Worm (Caenorhabditis elegans) whole organism, early embryonic: Measurements from ENCODE around the gene F59A7.2.

Experiments
- B0310.2 ChIP-seq: sonication (generic microtip); optimal IDR thresholded peaks from 2 replicates; lab custom pipeline; 2016; ENCODE audit warnings: mild to moderate bottlenecking, missing genetic modification characterization, missing compliant biosample characterization
- F13C5.2 ChIP-seq: sonication (generic microtip); optimal IDR thresholded peaks from 2 replicates; lab custom pipeline; 2017; ENCODE audit warnings: mild to moderate bottlenecking, missing genetic modification characterization, inconsistent platforms, missing compliant biosample characterization
- aly-1 ChIP-seq: sonication (generic microtip); optimal IDR thresholded peaks from 2 replicates; lab custom pipeline; 2016; ENCODE audit warnings: missing genetic modification characterization, missing compliant biosample characterization
- ama-1 ChIP-seq: fragments of 150-350 bp; optimal IDR thresholded peaks from 2 replicates; lab custom pipeline; 2014
- ceh-13 ChIP-seq: fragments of 200-800 bp; sonication (Bioruptor generic); optimal IDR thresholded peaks from 2 replicates; lab custom pipeline; 2018; ENCODE audit warnings: mild to moderate bottlenecking, missing genetic modification characterization, missing compliant biosample characterization
- ceh-36 ChIP-seq: sonication (generic microtip); optimal IDR thresholded peaks from 2 replicates; lab custom pipeline; 2016; ENCODE audit warnings: missing genetic modification characterization, inconsistent platforms, missing compliant biosample characterization
- ets-7 ChIP-seq: sonication (generic microtip); optimal IDR thresholded peaks from 2 replicates; lab custom pipeline; 2016; ENCODE audit warnings: missing genotype, missing genetic modification characterization, missing compliant biosample characterization
- flt-1 ChIP-seq: fragments of 200-800 bp; sonication (Bioruptor generic); IDR thresholded peaks from 2 replicates; pipeline ENCODE4 v1.3.6; 2022; ENCODE audit warnings: missing genetic modification characterization, missing compliant biosample characterization
- hmbx-1 ChIP-seq: sonication (generic microtip); optimal IDR thresholded peaks from 2 replicates; lab custom pipeline; 2016; ENCODE audit warnings: mild to moderate bottlenecking, missing genetic modification characterization, missing compliant biosample characterization
- hmg-4 ChIP-seq: fragments of 200-800 bp; sonication (Bioruptor generic); optimal IDR thresholded peaks from 2 replicates; lab custom pipeline; 2018; ENCODE audit warnings: mild to moderate bottlenecking, missing genetic modification characterization, missing compliant biosample characterization
- hnd-1 ChIP-seq: sonication (generic microtip); optimal IDR thresholded peaks from 2 replicates; lab custom pipeline; 2016; ENCODE audit warnings: missing genetic modification characterization, missing compliant biosample characterization
- pes-1 ChIP-seq: fragments of 200-800 bp; sonication (Bioruptor generic); IDR thresholded peaks from 2 replicates; pipeline ENCODE4 v1.3.6; 2022; ENCODE audit warnings: missing genetic modification reagents, missing genetic modification characterization, missing compliant biosample characterization
- scrt-1 ChIP-seq: fragments of 200-800 bp; sonication (Bioruptor generic); IDR thresholded peaks from 2 replicates; pipeline ENCODE4 v1.3.6; 2022; ENCODE audit warnings: missing genetic modification characterization, missing compliant biosample characterization
- sea-1 ChIP-seq: fragments of 200-800 bp; sonication (Bioruptor generic); conservative IDR thresholded peaks from 2 replicates; pipeline ENCODE4 v1.3.6; 2022; ENCODE audit warnings: missing genetic modification characterization, missing compliant biosample characterization
- tbx-11 ChIP-seq: fragments of 200-800 bp; sonication (Bioruptor generic); IDR thresholded peaks from 2 replicates; pipeline ENCODE4 v1.3.6; 2022; ENCODE audit warnings: missing genetic modification characterization, missing compliant biosample characterization
- tbx-37 ChIP-seq: fragments of 200-800 bp; sonication (Bioruptor generic); conservative IDR thresholded peaks from 2 replicates; pipeline ENCODE4 v1.3.6; 2022; ENCODE audit warnings: missing genetic modification reagents, missing genetic modification characterization, missing compliant biosample characterization
- tra-4 ChIP-seq: sonication (generic microtip); optimal IDR thresholded peaks from 2 replicates; lab custom pipeline; 2017; ENCODE audit warnings: missing genetic modification characterization, missing compliant biosample characterization

F59A7.2 gene

DNA sequence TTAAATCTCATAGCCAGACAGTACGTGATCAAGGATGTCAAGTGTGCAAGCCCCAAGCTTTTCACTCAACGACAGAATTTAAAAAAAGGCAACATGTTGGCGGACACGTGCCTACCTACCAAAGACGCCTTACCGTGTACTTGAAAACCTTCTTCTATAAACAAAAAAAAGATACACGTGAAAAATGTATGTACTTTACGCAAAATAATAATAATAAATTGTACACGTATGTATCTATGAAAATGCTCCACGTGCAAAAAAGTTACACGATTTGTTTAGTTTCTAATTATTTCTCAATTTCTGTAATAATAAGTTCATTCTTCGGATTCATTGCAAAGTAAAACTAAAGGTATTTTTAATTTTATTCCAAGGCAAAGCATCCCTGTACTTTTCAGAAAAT lies 11.7 kb downstream of the F59A7.2 start, which contains the start of gene cysl-4:
Gene cysl-4 (plus strand): TSS at position 301 of the 400 bp plus-strand sequence.
- TF ChIP-seq tbx-37 (no peak), hmbx-1 (tag; lab: Kevin White, UChicago) (no peak), ceh-36 (tag; lab: Kevin White, UChicago) (no peak), pes-1 (GFP tag; lab: Robert Waterston, UW) (no peak), hmg-4 (GFP tag; lab: Kevin White, UChicago) (no peak), tbx-11 (GFP tag; lab: Robert Waterston, UW) (no peak)

DNA sequence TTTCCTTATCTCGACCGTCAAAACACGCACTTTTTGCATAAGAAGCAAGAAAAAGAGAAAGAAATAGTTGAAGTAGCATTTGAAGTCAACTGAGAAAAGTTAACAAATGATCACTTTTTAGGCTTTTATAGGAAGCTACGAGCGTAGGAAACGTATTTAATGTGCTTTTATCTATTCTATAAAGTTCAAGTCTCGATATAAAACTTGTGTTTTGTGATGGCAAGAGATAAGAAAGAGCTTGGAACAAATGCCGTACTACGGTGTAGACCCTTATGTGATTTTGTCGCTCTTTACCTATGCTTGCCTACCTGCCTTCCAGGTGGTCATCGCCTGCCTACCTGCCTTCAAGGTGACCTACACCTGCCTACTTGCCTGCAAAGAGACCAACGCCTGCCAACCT lies 12.1 kb downstream of the F59A7.2 start, which contains the start of gene clec-206:
Gene clec-206 (minus strand): TSS at position 101 of the 400 bp plus-strand sequence.
- TF ChIP-seq pes-1 (GFP tag; lab: Robert Waterston, UW) (no peak), tbx-11 (GFP tag; lab: Robert Waterston, UW) (no peak), hnd-1 (tag; lab: Kevin White, UChicago) (no peak), ceh-13 (GFP tag; lab: Kevin White, UChicago) (no peak), hmbx-1 (tag; lab: Kevin White, UChicago) (no peak), aly-1 (no peak), tra-4 (no peak), ama-1 (lab: Kevin White, UChicago) (no peak), ets-7 (tag; lab: Kevin White, UChicago) (no peak), hmg-4 (GFP tag; lab: Kevin White, UChicago) (no peak), B0310.2 (tag; lab: Kevin White, UChicago) (no peak), F13C5.2 (tag; lab: Kevin White, UChicago) (no peak), flt-1 (GFP tag; lab: Robert Waterston, UW) (no peak), ceh-36 (tag; lab: Kevin White, UChicago) (no peak), sea-1 (no peak), scrt-1 (GFP tag; lab: Robert Waterston, UW) (no peak), tbx-37 (no peak)

DNA sequence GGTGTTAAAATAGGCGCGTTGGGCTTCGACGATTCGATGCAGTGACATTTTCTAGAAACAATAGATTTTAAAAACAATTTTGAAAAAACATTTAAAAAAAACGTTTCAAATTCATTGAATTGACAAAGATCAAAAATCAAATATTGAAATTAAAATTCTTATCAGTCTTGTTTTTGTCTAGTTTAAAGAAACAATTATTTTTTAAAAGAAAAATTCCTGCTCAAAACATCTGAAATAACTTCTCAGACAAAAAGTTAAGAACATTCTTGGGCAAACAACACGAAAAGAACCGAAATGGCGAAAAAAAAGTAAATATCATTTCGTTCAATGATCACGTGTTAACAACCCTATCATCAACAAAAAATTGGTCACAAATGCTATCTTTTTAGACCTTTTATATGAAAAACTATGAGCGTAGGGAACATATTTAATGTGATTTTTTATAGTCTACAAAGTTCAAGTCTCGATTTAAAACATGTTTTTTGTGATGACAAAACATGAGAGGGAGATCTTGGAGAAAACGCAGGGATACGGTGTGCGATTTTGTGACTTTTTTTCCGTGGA lies 16.7 kb downstream of the F59A7.2 start, which contains the start of gene alh-5:
Gene alh-5 (minus strand): TSS at position 51 of the 564 bp plus-strand sequence.
- TF ChIP-seq sea-1 (no peak), tbx-11 (GFP tag; lab: Robert Waterston, UW) (no peak), ets-7 (tag; lab: Kevin White, UChicago) (no peak), ceh-13 (GFP tag; lab: Kevin White, UChicago) (no peak), hmbx-1 (tag; lab: Kevin White, UChicago) (no peak), ama-1 (lab: Kevin White, UChicago) (no peak), ceh-36 (tag; lab: Kevin White, UChicago) (no peak), B0310.2 (tag; lab: Kevin White, UChicago) (no peak), aly-1 (no peak), F13C5.2 (tag; lab: Kevin White, UChicago) (no peak), flt-1 (GFP tag; lab: Robert Waterston, UW) (no peak), pes-1 (GFP tag; lab: Robert Waterston, UW) (no peak), tbx-37 (no peak), hmg-4 (GFP tag; lab: Kevin White, UChicago) (no peak), scrt-1 (GFP tag; lab: Robert Waterston, UW) (no peak), hnd-1 (tag; lab: Kevin White, UChicago) (no peak), tra-4 (no peak)

DNA sequence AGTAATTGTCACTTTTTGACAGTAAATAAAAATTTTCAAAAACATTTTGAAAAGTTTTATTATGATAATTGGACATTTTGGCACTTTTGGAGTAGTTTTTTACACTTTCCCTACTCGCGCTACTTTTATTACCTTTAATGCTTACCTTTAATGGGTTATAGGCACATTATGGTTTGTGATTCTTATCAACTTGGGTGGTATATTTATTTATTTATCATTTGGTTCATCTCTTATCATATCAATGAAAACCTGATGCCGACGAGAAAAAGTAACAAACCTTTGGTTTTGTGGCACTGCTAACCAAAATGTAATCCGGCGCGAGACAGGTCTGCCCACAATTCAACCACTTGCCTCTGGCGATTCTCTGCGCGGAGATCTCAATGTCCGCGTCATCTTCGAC lies 18.0 kb downstream of the F59A7.2 start:
- no peak for TF ChIP-seq ceh-13 (GFP tag; lab: Kevin White, UChicago)
- TF ChIP-seq hmg-4 (GFP tag; lab: Kevin White, UChicago): no peak
- no peak for TF ChIP-seq tra-4
- TF ChIP-seq tbx-37: no peak
- TF ChIP-seq ceh-36 (tag; lab: Kevin White, UChicago): no peak
- TF ChIP-seq sea-1: no peak

DNA sequence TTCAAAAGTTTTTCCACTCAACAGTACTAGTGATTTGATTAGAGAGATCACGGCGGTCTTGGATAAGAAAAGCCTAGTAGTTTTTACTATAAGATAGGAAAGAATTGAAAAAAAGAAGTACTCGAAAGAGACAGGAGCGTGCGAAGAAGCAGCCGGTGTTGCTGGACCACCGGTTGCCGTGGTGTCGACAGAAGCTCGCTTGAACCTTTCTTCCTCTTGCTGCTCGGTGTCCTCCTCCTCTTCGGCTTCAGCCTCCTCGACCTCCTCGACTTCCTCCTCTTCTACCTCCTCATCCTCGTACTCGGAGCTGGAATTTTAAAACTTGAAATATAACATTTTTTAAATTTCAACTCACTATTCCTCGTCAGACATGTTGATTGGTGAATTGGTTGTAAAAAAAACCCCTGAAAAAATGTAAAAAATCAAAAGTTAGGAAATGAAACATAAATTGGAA lies 23.8 kb downstream of the F59A7.2 start, which contains the start of gene tnt-4:
Gene tnt-4 (minus strand): TSS at position 404 of the 454 bp plus-strand sequence.
- TF ChIP-seq ceh-36 (tag; lab: Kevin White, UChicago): no peak
- TF ChIP-seq tbx-11 (GFP tag; lab: Robert Waterston, UW): no peak
- TF ChIP-seq sea-1: no peak
- no peak for TF ChIP-seq ets-7 (tag; lab: Kevin White, UChicago)
- TF ChIP-seq ama-1 (lab: Kevin White, UChicago): no peak
- TF ChIP-seq B0310.2 (tag; lab: Kevin White, UChicago): no peak
- no peak for TF ChIP-seq hmg-4 (GFP tag; lab: Kevin White, UChicago)
- TF ChIP-seq aly-1: no peak
- TF ChIP-seq tra-4: no peak
- no peak for TF ChIP-seq tbx-37
- TF ChIP-seq scrt-1 (GFP tag; lab: Robert Waterston, UW): no peak
- no peak for TF ChIP-seq hnd-1 (tag; lab: Kevin White, UChicago)
- no peak for TF ChIP-seq pes-1 (GFP tag; lab: Robert Waterston, UW)
- TF ChIP-seq flt-1 (GFP tag; lab: Robert Waterston, UW): no peak
- no peak for TF ChIP-seq ceh-13 (GFP tag; lab: Kevin White, UChicago)
- TF ChIP-seq F13C5.2 (tag; lab: Kevin White, UChicago): no peak
- TF ChIP-seq hmbx-1 (tag; lab: Kevin White, UChicago): no peak

DNA sequence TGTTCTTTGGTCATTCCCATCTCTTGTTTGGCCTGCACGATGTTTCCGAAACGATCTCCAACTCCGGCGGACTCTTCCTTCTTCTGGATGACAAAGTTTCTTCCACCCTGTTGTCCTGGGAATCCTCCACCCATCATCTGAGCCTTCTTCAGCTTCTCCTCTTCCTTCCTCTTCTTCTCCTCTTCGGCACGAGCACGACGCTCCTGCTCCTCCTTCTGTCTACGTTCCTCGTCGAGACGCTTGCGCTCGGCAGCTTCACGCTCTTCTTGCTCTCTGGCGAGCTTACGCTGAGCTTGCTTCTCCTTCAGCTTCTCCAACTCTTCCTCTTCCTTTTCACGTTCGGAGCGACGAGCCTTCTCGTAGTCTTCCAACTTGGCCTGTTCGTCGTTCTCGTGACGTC lies 24.9 kb downstream of the F59A7.2 start:
- TF ChIP-seq tra-4: no peak
- no peak for TF ChIP-seq flt-1 (GFP tag; lab: Robert Waterston, UW)
- TF ChIP-seq ets-7 (tag; lab: Kevin White, UChicago): no peak
- TF ChIP-seq tbx-11 (GFP tag; lab: Robert Waterston, UW): no peak
- no peak for TF ChIP-seq pes-1 (GFP tag; lab: Robert Waterston, UW)
- TF ChIP-seq ceh-36 (tag; lab: Kevin White, UChicago): no peak
- no peak for TF ChIP-seq ceh-13 (GFP tag; lab: Kevin White, UChicago)
- no peak for TF ChIP-seq hmbx-1 (tag; lab: Kevin White, UChicago)
- TF ChIP-seq tbx-37: no peak
- no peak for TF ChIP-seq scrt-1 (GFP tag; lab: Robert Waterston, UW)
- no peak for TF ChIP-seq F13C5.2 (tag; lab: Kevin White, UChicago)
- no peak for TF ChIP-seq hnd-1 (tag; lab: Kevin White, UChicago)
- no peak for TF ChIP-seq ama-1 (lab: Kevin White, UChicago)
- no peak for TF ChIP-seq B0310.2 (tag; lab: Kevin White, UChicago)
- TF ChIP-seq sea-1: no peak
- no peak for TF ChIP-seq hmg-4 (GFP tag; lab: Kevin White, UChicago)
